Worm (Caenorhabditis elegans) whole organism, L1 larva: Measurements from ENCODE around the gene F52D2.12.

Source experiments
- C16A3.4 ChIP-seq: fragments of 150-350 bp; optimal IDR thresholded peaks from 2 replicates; lab custom pipeline; 2014; ENCODE audit warnings: missing biosample characterization, missing genetic modification characterization
- aly-2 ChIP-seq: fragments of 150-350 bp; optimal IDR thresholded peaks from 2 replicates; lab custom pipeline; 2014; ENCODE audit warnings: missing biosample characterization, missing genetic modification characterization
- blmp-1 ChIP-seq: fragments of 150-350 bp; optimal IDR thresholded peaks from 2 replicates; lab custom pipeline; 2014; ENCODE audit warnings: missing biosample characterization, missing genetic modification characterization
- ceh-82 ChIP-seq, 3 experiments: fragments of 150-350 bp in 1 of 3; sonication (generic microtip) in 2 of 3; optimal IDR thresholded peaks; 2 replicates each; lab custom pipeline; 2014 to 2017; ENCODE audit warnings: missing biosample characterization in 3 of 3, missing genetic modification characterization in 3 of 3
- ceh-88 ChIP-seq: fragments of 200-800 bp; sonication (Bioruptor generic); IDR thresholded peaks from 2 replicates; pipeline ENCODE4 v1.3.6; 2022; ENCODE audit warnings: missing genetic modification characterization, missing compliant biosample characterization
- ceh-90 ChIP-seq: sonication (generic microtip); optimal IDR thresholded peaks from 2 replicates; lab custom pipeline; 2016; ENCODE audit warnings: missing genetic modification characterization, missing compliant biosample characterization
- dpl-1 ChIP-seq, 3 experiments: fragments of 150-350 bp in 2 of 3; sonication (generic microtip) in 1 of 3; optimal IDR thresholded peaks; 2 replicates each; lab custom pipeline; 2014 to 2017; ENCODE audit warnings: missing biosample characterization in 3 of 3, missing genetic modification characterization in 3 of 3, missing genetic modification reagents in 3 of 3
- dsc-1 ChIP-seq: sonication (generic microtip); optimal IDR thresholded peaks from 2 replicates; lab custom pipeline; 2016; ENCODE audit warnings: mild to moderate bottlenecking, missing genetic modification characterization, missing compliant biosample characterization
- efl-1 ChIP-seq, 4 experiments: fragments of 150-350 bp; optimal IDR thresholded peaks in 3 of 4; peaks in 1 of 4; 1 replicate in 1 of 4; 2 replicates in 3 of 4; lab custom pipeline; 2014; ENCODE audit warnings: missing biosample characterization in 2 of 4, missing genetic modification characterization in 2 of 4, missing genetic modification reagents in 2 of 4
- egl-27 ChIP-seq, 2 experiments: fragments of 150-350 bp in 1 of 2; sonication (generic microtip); optimal IDR thresholded peaks; 3 replicates each; lab custom pipeline; 2017 to 2018; ENCODE audit warnings: missing biosample characterization in 2 of 2, missing genetic modification characterization in 2 of 2, missing genetic modification reagents in 2 of 2
- elt-2 ChIP-seq: sonication (generic microtip); optimal IDR thresholded peaks from 2 replicates; lab custom pipeline; 2016; ENCODE audit warnings: missing genetic modification characterization, mild to moderate bottlenecking, inconsistent platforms, missing compliant biosample characterization, missing genetic modification reagents
- elt-3 ChIP-seq, 6 experiments: fragments of 150-350 bp in 1 of 6; sonication (generic microtip); optimal IDR thresholded peaks; 2 replicates each; lab custom pipeline; 2017 to 2018; ENCODE audit warnings: missing biosample characterization in 6 of 6, missing genetic modification characterization in 6 of 6, inconsistent platforms in 1 of 6
- ets-5 ChIP-seq: fragments of 200-800 bp; sonication (Bioruptor generic); IDR thresholded peaks from 2 replicates; pipeline ENCODE4 v1.3.6; 2022; ENCODE audit warnings: missing genetic modification characterization, missing compliant biosample characterization
- fkh-8 ChIP-seq: sonication (generic microtip); optimal IDR thresholded peaks from 2 replicates; lab custom pipeline; 2016; ENCODE audit warnings: mild to moderate bottlenecking, missing genetic modification characterization, missing compliant biosample characterization
- isw-1 ChIP-seq: fragments of 200-800 bp; sonication (Bioruptor generic); IDR thresholded peaks from 2 replicates; pipeline ENCODE4 v1.3.6; 2022; ENCODE audit warnings: missing genetic modification characterization, missing compliant biosample characterization
- lin-14 ChIP-seq: fragments of 200-800 bp; sonication (Bioruptor generic); optimal IDR thresholded peaks from 2 replicates; lab custom pipeline; 2018; ENCODE audit warnings: mild to moderate bottlenecking, missing genetic modification characterization, moderate library complexity, missing compliant biosample characterization
- lin-35 ChIP-seq, 2 experiments: fragments of 150-350 bp; optimal IDR thresholded peaks; 2 replicates each; lab custom pipeline; 2014; ENCODE audit warnings: missing biosample characterization in 2 of 2, missing genetic modification characterization in 2 of 2, missing genetic modification reagents in 2 of 2
- lsy-2 ChIP-seq, 2 experiments: fragments of 150-350 bp; optimal IDR thresholded peaks; 2 replicates each; lab custom pipeline; 2014; ENCODE audit warnings: missing biosample characterization in 2 of 2, missing genetic modification characterization in 2 of 2
- mep-1 ChIP-seq: fragments of 150-350 bp; optimal IDR thresholded peaks from 2 replicates; lab custom pipeline; 2014; ENCODE audit warnings: missing biosample characterization, missing genetic modification characterization
- nhr-12 ChIP-seq: sonication (generic microtip); optimal IDR thresholded peaks from 2 replicates; lab custom pipeline; 2017; ENCODE audit warnings: missing biosample characterization, missing genetic modification characterization
- nhr-237 ChIP-seq: fragments of 150-350 bp; optimal IDR thresholded peaks from 2 replicates; lab custom pipeline; 2014; ENCODE audit warnings: missing biosample characterization, missing genetic modification characterization
- nhr-77 ChIP-seq: fragments of 150-350 bp; optimal IDR thresholded peaks from 2 replicates; lab custom pipeline; 2014; ENCODE audit warnings: missing biosample characterization, missing genetic modification characterization
- pag-3 ChIP-seq: sonication (generic microtip); optimal IDR thresholded peaks from 2 replicates; lab custom pipeline; 2017; ENCODE audit warnings: missing genetic modification characterization, mild to moderate bottlenecking, missing compliant biosample characterization, antibody characterized with exemption, borderline replicate concordance; ENCODE audit not compliant: insufficient read depth
- skn-1 ChIP-seq: fragments of 150-350 bp; optimal IDR thresholded peaks from 2 replicates; lab custom pipeline; 2014; ENCODE audit warnings: missing biosample characterization, missing genetic modification characterization
- sup-37 ChIP-seq: fragments of 200-800 bp; sonication (Bioruptor generic); optimal IDR thresholded peaks from 2 replicates; lab custom pipeline; 2018; ENCODE audit warnings: mild to moderate bottlenecking, missing genetic modification characterization, missing compliant biosample characterization
- swsn-7 ChIP-seq: sonication (generic microtip); optimal IDR thresholded peaks from 2 replicates; lab custom pipeline; 2016; ENCODE audit warnings: missing genetic modification characterization, missing compliant biosample characterization
- unc-62 ChIP-seq: fragments of 150-350 bp; optimal IDR thresholded peaks from 2 replicates; lab custom pipeline; 2014; ENCODE audit warnings: missing biosample characterization, missing genetic modification reagents, missing genetic modification characterization
- xbp-1 ChIP-seq: sonication (generic microtip); optimal IDR thresholded peaks from 2 replicates; lab custom pipeline; 2016; ENCODE audit warnings: missing genetic modification characterization, missing compliant biosample characterization
- zip-4 ChIP-seq: fragments of 200-800 bp; sonication (Bioruptor generic); optimal IDR thresholded peaks from 2 replicates; lab custom pipeline; 2018; ENCODE audit warnings: mild to moderate bottlenecking, missing genetic modification characterization, moderate library complexity, missing compliant biosample characterization
- ztf-4 ChIP-seq: fragments of 150-350 bp; optimal IDR thresholded peaks from 2 replicates; lab custom pipeline; 2014; ENCODE audit warnings: missing biosample characterization, missing genetic modification characterization

Gene F52D2.12

DNA sequence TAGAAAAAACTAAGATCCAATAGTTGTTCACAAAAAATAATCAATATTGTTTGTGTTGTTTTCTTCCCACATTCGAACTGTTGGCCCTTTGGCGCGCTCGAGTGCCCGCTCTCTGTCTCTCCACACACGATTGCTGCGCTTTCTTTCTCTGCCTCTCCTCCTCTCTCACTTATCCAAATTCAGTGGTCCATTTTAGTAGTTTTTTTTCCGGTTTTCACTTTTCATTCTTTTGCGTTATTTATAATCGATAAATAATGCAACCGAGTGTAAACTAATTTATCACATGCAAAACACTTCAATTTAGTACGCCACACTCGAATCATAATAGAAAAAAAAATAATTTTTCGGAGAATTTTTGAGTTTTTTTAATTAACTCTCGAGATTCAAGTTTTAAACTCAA lies 22.7 kb downstream of the F52D2.12 start (continued):
- TF ChIP-seq pag-3 (tag; lab: Kevin White, UChicago), result no peak

DNA sequence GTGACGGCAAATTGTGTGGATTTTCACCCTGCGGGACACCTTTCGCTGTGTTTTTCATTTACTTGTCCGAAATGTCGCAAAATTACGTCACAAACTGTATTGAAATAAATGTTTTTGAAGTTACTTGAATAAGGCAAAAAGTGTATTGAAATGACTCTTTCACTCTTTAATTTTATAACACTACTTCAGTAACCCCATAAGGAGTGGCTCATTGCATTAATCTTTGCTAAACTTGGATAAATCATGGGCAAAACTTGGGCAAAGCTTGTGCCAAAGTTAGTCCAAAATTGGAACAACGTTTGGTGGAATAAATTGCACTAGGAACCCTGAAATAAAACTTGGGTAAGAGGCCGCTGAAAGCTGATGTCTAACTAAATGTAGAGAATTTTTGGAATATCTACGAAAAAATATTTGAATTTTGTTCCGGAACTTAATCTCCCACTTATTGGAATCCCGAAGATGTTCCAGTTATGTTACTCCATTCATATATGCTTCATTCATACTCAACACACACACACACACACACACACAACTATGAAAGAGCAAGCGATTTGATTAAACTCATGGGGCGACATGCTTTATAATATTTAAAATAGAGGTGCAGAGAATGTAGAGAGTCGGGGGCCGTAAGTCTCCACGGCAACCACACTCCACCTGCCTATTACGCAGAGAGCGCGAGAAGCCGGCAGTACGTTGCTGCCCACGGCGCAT lies 34.8 kb downstream of the F52D2.12 start, which contains the start of gene Y102A11A.9:
TSS of gene Y102A11A.9 (plus strand) at position 661 of the 711 bp plus-strand sequence.
- TF ChIP-seq efl-1 (optimal IDR thresholded peaks at IDR 0.05; lab: Kevin White, UChicago), result no peak
- peak in 1 of 2 experiments; percentile 90 for TF ChIP-seq efl-1 (GFP tag; optimal IDR thresholded peaks at IDR 0.05 in 1 of 2; lab: Kevin White, UChicago)
- no peak for TF ChIP-seq nhr-77 (tag; lab: Kevin White, UChicago)
- no peak for TF ChIP-seq nhr-12
- TF ChIP-seq fkh-8 (tag; lab: Kevin White, UChicago), result peak; percentile 63
- TF ChIP-seq mep-1 (tag; lab: Kevin White, UChicago), result no peak
- TF ChIP-seq C16A3.4 (tag; lab: Kevin White, UChicago), result no peak
- TF ChIP-seq aly-2 (tag; lab: Kevin White, UChicago), result no peak
- TF ChIP-seq dsc-1 (tag; lab: Kevin White, UChicago), result no peak
- no peak for TF ChIP-seq ztf-4 (tag; lab: Kevin White, UChicago)
- peak; percentile 25 for TF ChIP-seq skn-1

DNA sequence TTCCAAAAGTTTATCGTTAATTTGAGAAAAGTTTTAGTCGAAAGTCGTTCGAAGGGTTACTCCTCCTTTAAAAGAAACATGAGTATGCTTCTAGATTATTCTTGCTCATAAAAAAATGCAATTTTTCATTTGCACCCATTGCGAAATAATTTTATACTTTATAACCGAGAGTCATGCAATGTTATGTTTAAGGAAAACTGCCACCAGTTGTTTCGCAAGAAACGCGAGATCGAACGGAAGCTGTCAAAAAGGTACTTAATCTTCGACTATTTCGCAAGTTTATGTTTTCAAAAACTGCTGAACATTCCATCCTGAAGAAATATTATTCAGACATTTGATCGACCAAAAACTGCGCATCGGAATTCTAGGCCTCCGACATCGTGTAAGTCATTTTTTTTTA lies 36.1 kb downstream of the F52D2.12 start:
- TF ChIP-seq skn-1 (peak; percentile 69), lsy-2 (tag; optimal IDR thresholded peaks at IDR 0.05; lab: Kevin White, UChicago) (no peak), elt-3 (tag; optimal IDR thresholded peaks at IDR 0.05; lab: Kevin White, UChicago) (no peak), isw-1 (no peak), ceh-82 (tag; optimal IDR thresholded peaks at IDR 0.05; lab: Kevin White, UChicago) (peak in 2 of 3 experiments; percentile 14 to 15), ceh-90 (no peak), aly-2 (tag; lab: Kevin White, UChicago) (no peak), egl-27 (tag; optimal IDR thresholded peaks at IDR 0.05; lab: Kevin White, UChicago) (no peak), sup-37 (GFP tag; lab: Kevin White, UChicago) (no peak), unc-62 (GFP tag; lab: Kevin White, UChicago) (no peak), lin-14 (GFP tag; lab: Kevin White, UChicago) (peak; percentile 19)

DNA sequence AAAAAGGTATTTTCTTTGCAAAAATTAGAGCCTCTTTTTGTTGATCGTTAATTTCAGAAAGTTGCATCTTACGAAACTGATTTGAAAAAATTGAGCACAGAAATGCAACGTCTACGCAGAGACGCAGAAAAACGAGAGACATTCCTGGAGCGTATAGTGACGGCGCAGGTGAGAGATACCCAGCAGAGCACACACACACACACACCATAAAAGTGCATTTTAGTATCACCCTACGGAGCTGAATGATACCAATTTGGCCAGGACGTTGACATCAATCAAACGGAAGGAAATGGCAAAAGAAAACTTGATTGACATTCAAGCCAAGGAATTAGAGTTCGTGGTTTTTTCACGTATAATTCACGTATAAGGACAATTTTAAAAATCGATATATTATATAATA lies 36.7 kb downstream of the F52D2.12 start:
- TF ChIP-seq elt-2, result peak; percentile 66
- TF ChIP-seq nhr-237 (tag; lab: Kevin White, UChicago), result no peak
- TF ChIP-seq lin-35 (GFP tag; optimal IDR thresholded peaks at IDR 0.05; lab: Kevin White, UChicago), result peak in 1 of 2 experiments; percentile 2
- TF ChIP-seq lin-14 (GFP tag; lab: Kevin White, UChicago), result peak; percentile 29
- no peak for TF ChIP-seq ets-5 (GFP tag; lab: Robert Waterston, UW)

DNA sequence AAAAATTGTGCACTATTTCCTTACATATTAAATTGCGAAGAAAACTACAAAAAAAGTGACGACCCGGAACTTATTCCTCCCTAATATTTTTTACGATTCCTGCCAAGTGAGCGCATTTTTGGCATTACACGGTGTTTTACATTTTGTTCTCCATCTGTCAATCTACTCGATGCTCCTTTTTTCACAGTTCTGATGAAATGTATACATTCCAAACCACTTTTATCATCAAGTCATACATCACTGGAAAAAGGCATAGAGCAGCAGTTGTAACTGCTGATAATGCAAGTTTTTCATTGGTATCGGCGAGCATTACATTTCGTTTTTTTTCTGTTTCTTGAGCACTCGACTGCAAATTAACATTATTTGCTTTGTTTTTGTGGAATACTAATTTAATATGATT lies 40.4 kb downstream of the F52D2.12 start:
- no peak for TF ChIP-seq swsn-7 (tag; lab: Kevin White, UChicago)
- peak; percentile 22 for TF ChIP-seq elt-2
- no peak for TF ChIP-seq zip-4 (GFP tag; lab: Kevin White, UChicago)
- TF ChIP-seq lin-35 (GFP tag; optimal IDR thresholded peaks at IDR 0.05; lab: Kevin White, UChicago), result peak in 1 of 2 experiments; percentile 8

DNA sequence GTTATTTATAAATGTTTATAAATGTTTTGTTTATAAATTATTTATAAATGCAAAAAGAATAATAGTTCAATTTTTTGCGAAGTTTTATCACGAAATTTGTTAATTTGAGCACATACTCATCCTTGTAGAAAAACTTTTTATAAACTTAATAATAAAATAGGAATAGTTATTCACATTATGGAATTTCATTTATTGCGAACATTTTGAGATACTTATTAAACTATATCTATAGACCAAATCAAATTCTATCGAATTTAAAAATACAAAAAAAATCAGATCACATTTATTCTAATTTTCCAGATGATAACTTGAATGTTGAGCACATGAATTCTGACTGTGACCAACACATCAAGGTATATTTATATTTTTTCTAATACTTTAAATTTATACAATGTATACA lies 41.0 kb downstream of the F52D2.12 start, which contains the start of gene Y102A11A.3:
TSS of gene Y102A11A.3 (plus strand) at position 301 of the 400 bp plus-strand sequence.
- no peak for TF ChIP-seq ceh-88
- TF ChIP-seq dpl-1 (GFP tag; optimal IDR thresholded peaks at IDR 0.05; lab: Kevin White, UChicago), result no peak
- TF ChIP-seq ceh-90, result no peak
- no peak for TF ChIP-seq lsy-2 (tag; optimal IDR thresholded peaks at IDR 0.05; lab: Kevin White, UChicago)
- TF ChIP-seq elt-2, result no peak
- no peak for TF ChIP-seq xbp-1 (tag; lab: Kevin White, UChicago)
- TF ChIP-seq swsn-7 (tag; lab: Kevin White, UChicago), result no peak
- TF ChIP-seq blmp-1, result no peak
